Worm (Caenorhabditis elegans) whole organism, mixed stage, embryonic: ENCODE data around the gene osm-11.

Source experiments
- M03D4.4 ChIP-seq: sonication (generic microtip); optimal IDR thresholded peaks from 2 replicates; lab custom pipeline; 2017; ENCODE audit warnings: mild to moderate bottlenecking, missing genetic modification characterization, missing compliant biosample characterization
- bed-3 ChIP-seq: fragments of 200-800 bp; sonication (Bioruptor generic); optimal IDR thresholded peaks from 3 replicates; lab custom pipeline; 2018; ENCODE audit warnings: mild to moderate bottlenecking, missing genetic modification characterization, moderate library complexity, missing compliant biosample characterization
- blmp-1 ChIP-seq: fragments of 150-350 bp; optimal IDR thresholded peaks from 2 replicates; lab custom pipeline; 2014; ENCODE audit warnings: missing biosample characterization, missing genetic modification characterization
- ceh-39 ChIP-seq: fragments of 150-350 bp; optimal IDR thresholded peaks from 2 replicates; lab custom pipeline; 2014; ENCODE audit warnings: missing biosample characterization, missing genetic modification characterization
- ceh-43 ChIP-seq: fragments of 200-800 bp; sonication (Bioruptor generic); optimal IDR thresholded peaks from 2 replicates; lab custom pipeline; 2018; ENCODE audit warnings: mild to moderate bottlenecking, missing genetic modification characterization, moderate library complexity, missing compliant biosample characterization
- ceh-83 ChIP-seq: fragments of 200-800 bp; sonication (Bioruptor generic); optimal IDR thresholded peaks from 2 replicates; lab custom pipeline; 2018; ENCODE audit warnings: mild to moderate bottlenecking, missing genetic modification characterization, missing compliant biosample characterization
- ces-1 ChIP-seq: fragments of 150-350 bp; optimal IDR thresholded peaks from 2 replicates; lab custom pipeline; 2014; ENCODE audit warnings: missing biosample characterization, missing genetic modification reagents, missing genetic modification characterization
- cnd-1 ChIP-seq: fragments of 200-800 bp; sonication (Bioruptor generic); optimal IDR thresholded peaks from 2 replicates; lab custom pipeline; 2018; ENCODE audit warnings: mild to moderate bottlenecking, missing genetic modification characterization, missing compliant biosample characterization
- drap-1 ChIP-seq: fragments of 200-800 bp; sonication (Bioruptor generic); optimal IDR thresholded peaks from 3 replicates; lab custom pipeline; 2018; ENCODE audit warnings: mild to moderate bottlenecking, missing genetic modification characterization, missing compliant biosample characterization
- elt-1 ChIP-seq: sonication (generic microtip); optimal IDR thresholded peaks from 2 replicates; lab custom pipeline; 2017; ENCODE audit warnings: missing genetic modification characterization, mild to moderate bottlenecking, missing compliant biosample characterization, antibody characterized with exemption, moderate library complexity, borderline replicate concordance; ENCODE audit not compliant: insufficient read depth
- elt-3 ChIP-seq: fragments of 150-350 bp; optimal IDR thresholded peaks from 2 replicates; lab custom pipeline; 2014; ENCODE audit warnings: missing biosample characterization, missing genetic modification characterization
- flh-1 ChIP-seq: fragments of 200-800 bp; sonication (Bioruptor generic); optimal IDR thresholded peaks from 2 replicates; lab custom pipeline; 2018; ENCODE audit warnings: mild to moderate bottlenecking, missing genetic modification characterization, moderate library complexity, missing compliant biosample characterization
- ham-2 ChIP-seq: fragments of 200-800 bp; sonication (Bioruptor generic); optimal IDR thresholded peaks from 2 replicates; lab custom pipeline; 2018; ENCODE audit warnings: mild to moderate bottlenecking, missing genetic modification characterization, missing compliant biosample characterization
- hlh-1 ChIP-seq: fragments of 150-350 bp; optimal IDR thresholded peaks from 2 replicates; lab custom pipeline; 2014; ENCODE audit warnings: missing biosample characterization, missing genetic modification reagents, missing genetic modification characterization
- lin-13 ChIP-seq: fragments of 150-350 bp; optimal IDR thresholded peaks from 2 replicates; lab custom pipeline; 2014; ENCODE audit warnings: missing biosample characterization, missing genetic modification characterization
- lin-32 ChIP-seq: fragments of 200-800 bp; sonication (Bioruptor generic); optimal IDR thresholded peaks from 2 replicates; lab custom pipeline; 2018; ENCODE audit warnings: mild to moderate bottlenecking, missing genetic modification characterization, missing compliant biosample characterization
- lsy-2 ChIP-seq: fragments of 150-350 bp; optimal IDR thresholded peaks from 2 replicates; lab custom pipeline; 2014; ENCODE audit warnings: missing biosample characterization, missing genetic modification characterization
- mab-5 ChIP-seq: fragments of 150-350 bp; optimal IDR thresholded peaks from 2 replicates; lab custom pipeline; 2014; ENCODE audit warnings: missing biosample characterization, missing genetic modification characterization
- mep-1 ChIP-seq: fragments of 150-350 bp; optimal IDR thresholded peaks from 2 replicates; lab custom pipeline; 2017; ENCODE audit warnings: missing biosample characterization, missing genetic modification reagents, missing genetic modification characterization, inconsistent platforms
- mls-2 ChIP-seq: sonication (generic microtip); optimal IDR thresholded peaks from 2 replicates; lab custom pipeline; 2016; ENCODE audit warnings: mild to moderate bottlenecking, missing genetic modification characterization, moderate library complexity, missing compliant biosample characterization
- nhr-12 ChIP-seq: fragments of 150-350 bp; optimal IDR thresholded peaks from 2 replicates; lab custom pipeline; 2014; ENCODE audit warnings: missing biosample characterization, missing genetic modification characterization
- nhr-2 ChIP-seq: fragments of 150-350 bp; optimal IDR thresholded peaks from 2 replicates; lab custom pipeline; 2014; ENCODE audit warnings: missing biosample characterization, missing genetic modification characterization
- nhr-237 ChIP-seq: fragments of 150-350 bp; optimal IDR thresholded peaks from 2 replicates; lab custom pipeline; 2014; ENCODE audit warnings: missing biosample characterization, missing genetic modification characterization
- nhr-28 ChIP-seq: fragments of 150-350 bp; optimal IDR thresholded peaks from 2 replicates; lab custom pipeline; 2014; ENCODE audit warnings: missing biosample characterization, missing genetic modification characterization
- nhr-76 ChIP-seq: sonication (generic microtip); optimal IDR thresholded peaks from 2 replicates; lab custom pipeline; 2017; ENCODE audit warnings: missing biosample characterization, missing genetic modification characterization
- pha-4 ChIP-seq: fragments of 150-350 bp; optimal IDR thresholded peaks from 2 replicates; lab custom pipeline; 2018; ENCODE audit warnings: missing biosample characterization, missing genetic modification reagents, missing genetic modification characterization
- sem-2 ChIP-seq: fragments of 200-800 bp; sonication (Bioruptor generic); optimal IDR thresholded peaks from 2 replicates; lab custom pipeline; 2018; ENCODE audit warnings: mild to moderate bottlenecking, missing genetic modification characterization, missing compliant biosample characterization
- snpc-4 ChIP-seq: fragments of 150-350 bp; optimal IDR thresholded peaks from 2 replicates; lab custom pipeline; 2014; ENCODE audit warnings: missing biosample characterization, missing genetic modification characterization
- sptf-1 ChIP-seq: sonication (generic microtip); optimal IDR thresholded peaks from 2 replicates; lab custom pipeline; 2017; ENCODE audit warnings: mild to moderate bottlenecking, missing genetic modification characterization, moderate library complexity, missing compliant biosample characterization
- tbx-8 ChIP-seq: fragments of 200-800 bp; sonication (Bioruptor generic); optimal IDR thresholded peaks from 2 replicates; lab custom pipeline; 2018; ENCODE audit warnings: mild to moderate bottlenecking, missing genetic modification characterization, moderate library complexity, missing compliant biosample characterization
- unc-120 ChIP-seq: sonication (generic microtip); optimal IDR thresholded peaks from 2 replicates; lab custom pipeline; 2017; ENCODE audit warnings: missing genetic modification characterization, missing compliant biosample characterization; ENCODE audit not compliant: poor library complexity, severe bottlenecking
- unc-39 ChIP-seq: fragments of 150-350 bp; optimal IDR thresholded peaks from 2 replicates; lab custom pipeline; 2014; ENCODE audit warnings: missing biosample characterization, missing genetic modification characterization
- unc-62 ChIP-seq: fragments of 150-350 bp; optimal IDR thresholded peaks from 2 replicates; lab custom pipeline; 2014; ENCODE audit warnings: missing biosample characterization, missing genetic modification reagents, missing genetic modification characterization
- zip-8 ChIP-seq: fragments of 150-350 bp; optimal IDR thresholded peaks from 2 replicates; lab custom pipeline; 2014; ENCODE audit warnings: missing biosample characterization, missing genetic modification characterization
- ztf-11 ChIP-seq: fragments of 150-350 bp; optimal IDR thresholded peaks from 2 replicates; lab custom pipeline; 2014; ENCODE audit warnings: missing biosample characterization, missing genetic modification characterization

osm-11 gene

ce11 chrX:17398293-17398692 is 23.1 kb downstream of the osm-11 start, which contains the start of gene F11C7.7:
F11C7.7 (plus strand) TSS chrX:17398593.
- no peak for TF ChIP-seq pha-4 (tag; lab: Kevin White, UChicago)
- TF ChIP-seq ceh-83 (GFP tag; lab: Kevin White, UChicago): no peak
- no peak for TF ChIP-seq blmp-1
- TF ChIP-seq cnd-1 (tag; lab: Kevin White, UChicago): no peak
- TF ChIP-seq elt-3 (tag; lab: Kevin White, UChicago): no peak
- no peak for TF ChIP-seq nhr-2
- no peak for TF ChIP-seq ham-2 (GFP tag; lab: Kevin White, UChicago)
- TF ChIP-seq M03D4.4: no peak
- no peak for TF ChIP-seq drap-1
- no peak for TF ChIP-seq ztf-11 (tag; lab: Kevin White, UChicago)
- TF ChIP-seq unc-62: no peak
- no peak for TF ChIP-seq snpc-4 (tag; lab: Kevin White, UChicago)
- TF ChIP-seq ceh-39: no peak
- no peak for TF ChIP-seq lsy-2
- no peak for TF ChIP-seq ceh-43 (GFP tag; lab: Kevin White, UChicago)
- TF ChIP-seq nhr-28 (tag; lab: Kevin White, UChicago): no peak
- TF ChIP-seq sem-2 (GFP tag; lab: Kevin White, UChicago): no peak
- TF ChIP-seq unc-39 (tag; lab: Kevin White, UChicago): no peak
- no peak for TF ChIP-seq nhr-237 (tag; lab: Kevin White, UChicago)
- TF ChIP-seq hlh-1 (tag; lab: Kevin White, UChicago): no peak
- TF ChIP-seq, all 35 proteins: peak for 0

ce11 chrX:17396456-17396855 is 24.9 kb downstream of the osm-11 start, which contains the start of the genes vap-1 and F11C7.2:
vap-1 (minus strand) TSS chrX:17396556.
F11C7.2 (plus strand) TSS chrX:17396814.
- TF ChIP-seq mep-1 (tag; lab: Kevin White, UChicago): no peak
- no peak for TF ChIP-seq hlh-1 (tag; lab: Kevin White, UChicago)
- TF ChIP-seq unc-39 (tag; lab: Kevin White, UChicago): no peak
- TF ChIP-seq unc-120 (tag; lab: Kevin White, UChicago): no peak
- TF ChIP-seq nhr-237 (tag; lab: Kevin White, UChicago): no peak
- no peak for TF ChIP-seq pha-4 (tag; lab: Kevin White, UChicago)
- TF ChIP-seq, all 35 proteins: peak for 0

- TF ChIP-seq ceh-43 (GFP tag; lab: Kevin White, UChicago) (no peak), nhr-12 (tag; lab: Kevin White, UChicago) (no peak), sem-2 (GFP tag; lab: Kevin White, UChicago) (no peak), ztf-11 (tag; lab: Kevin White, UChicago) (no peak), M03D4.4 (no peak), unc-39 (tag; lab: Kevin White, UChicago) (no peak), nhr-76 (tag; lab: Kevin White, UChicago) (no peak), tbx-8 (GFP tag; lab: Kevin White, UChicago) (no peak), cnd-1 (tag; lab: Kevin White, UChicago) (peak; percentile 2), drap-1 (no peak), mls-2 (no peak), sptf-1 (tag; lab: Kevin White, UChicago) (peak; percentile 28), nhr-28 (tag; lab: Kevin White, UChicago) (no peak), flh-1 (GFP tag; lab: Kevin White, UChicago) (no peak), lin-13 (peak; percentile 74), pha-4 (tag; lab: Kevin White, UChicago) (peak; percentile 79), lsy-2 (peak; percentile 49), mab-5 (tag; lab: Kevin White, UChicago) (no peak), ceh-39 (no peak), nhr-2 (no peak), lin-32 (GFP tag; lab: Kevin White, UChicago) (no peak), blmp-1 (no peak), elt-1 (tag; lab: Kevin White, UChicago) (no peak), mep-1 (tag; lab: Kevin White, UChicago) (peak; percentile 94), unc-62 (no peak), ceh-83 (GFP tag; lab: Kevin White, UChicago) (no peak), snpc-4 (tag; lab: Kevin White, UChicago) (no peak), unc-120 (tag; lab: Kevin White, UChicago) (peak; percentile 49), nhr-237 (tag; lab: Kevin White, UChicago) (peak; percentile 62), bed-3 (GFP tag; lab: Kevin White, UChicago) (no peak), elt-3 (tag; lab: Kevin White, UChicago) (no peak), ham-2 (GFP tag; lab: Kevin White, UChicago) (no peak), hlh-1 (tag; lab: Kevin White, UChicago) (peak; percentile 74), ces-1 (GFP tag; lab: Kevin White, UChicago) (peak; percentile 91), zip-8 (no peak)
- TF ChIP-seq, all 35 proteins: peak for 10
Measured at ce11 chrX:17392182-17392581, 29.2 kb downstream of the osm-11 start.
